Fruit fly (Drosophila melanogaster): Measurements from ENCODE around the gene CG43935.

DNA sequence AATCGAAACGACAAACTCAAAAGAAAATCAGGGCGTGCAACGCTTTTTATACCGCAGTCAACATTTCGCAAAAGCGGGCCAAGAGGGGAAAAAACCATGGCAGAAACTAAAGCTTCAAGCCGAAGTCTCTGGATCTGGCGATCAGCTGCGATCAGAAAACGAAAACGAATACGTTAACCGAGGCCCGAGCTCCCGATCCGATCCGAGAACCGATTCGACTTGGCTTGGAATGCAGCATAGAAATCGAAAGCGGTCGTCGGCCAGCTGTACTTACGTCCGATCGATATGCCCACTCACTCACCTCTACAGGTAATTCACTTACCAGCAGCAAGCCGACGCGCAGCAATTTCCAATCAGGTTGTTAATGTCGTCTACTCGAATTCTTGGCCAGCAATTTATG is 25.9 kb downstream of the CG43935 start, which contains the start of gene Cpr97Eb:
- TF ChIP-seq psq (optimal IDR thresholded peaks at IDR 0.05) (no peak), h (optimal IDR thresholded peaks at IDR 0.05) (no peak)
